Fruit fly (Drosophila melanogaster) whole organism, prepupa: ENCODE results near the gene CG32454.
A peak's percentile ranks its signal among the peaks of the same experiment; 100 is the strongest.
"Not testable (repeated sequence)": the region's sequence is repeated elsewhere in the genome, so short reads cannot be mapped to it uniquely, and the experiment has no call there.

ENCODE experiments used
- Blimp-1 ChIP-seq: fragments of 200-800 bp; sonication (Bioruptor generic); optimal IDR thresholded peaks from 3 replicates; lab custom pipeline; 2017; ENCODE audit warnings: missing biosample characterization, missing genetic modification characterization, mild to moderate bottlenecking, moderate library complexity, missing genetic modification reagents
- CG10631 ChIP-seq: fragments of 200-800 bp; sonication (Bioruptor generic); optimal IDR thresholded peaks from 2 replicates; lab custom pipeline; 2016; ENCODE audit warnings: missing biosample characterization, missing genetic modification characterization
- CG10669 ChIP-seq: fragments of 200-800 bp; sonication (Bioruptor generic); optimal IDR thresholded peaks from 3 replicates; lab custom pipeline; 2018; ENCODE audit warnings: missing biosample characterization, mild to moderate bottlenecking, missing genetic modification characterization, moderate library complexity
- CG11294 ChIP-seq: fragments of 200-800 bp; sonication (Bioruptor generic); IDR thresholded peaks from 2 replicates; pipeline ENCODE4 v1.3.6; 2022; ENCODE audit warnings: missing biosample characterization, missing genetic modification characterization
- CG11762 ChIP-seq: fragments of 200-800 bp; sonication (Bioruptor generic); optimal IDR thresholded peaks from 3 replicates; lab custom pipeline; 2016; ENCODE audit warnings: missing biosample characterization, missing genetic modification characterization; ENCODE audit not compliant: insufficient read depth
- CG15336 ChIP-seq: fragments of 200-800 bp; sonication (Bioruptor generic); IDR thresholded peaks from 2 replicates; pipeline ENCODE4 v1.3.6; 2022; ENCODE audit warnings: missing biosample characterization, missing genetic modification characterization
- CG3032 ChIP-seq: fragments of 200-800 bp; optimal IDR thresholded peaks from 2 replicates; lab custom pipeline; 2019; ENCODE audit warnings: missing biosample characterization, mild to moderate bottlenecking, missing genetic modification characterization, moderate library complexity
- CG31627 ChIP-seq: fragments of 200-800 bp; sonication (Bioruptor generic); optimal IDR thresholded peaks from 3 replicates; lab custom pipeline; 2016; ENCODE audit warnings: missing biosample characterization, missing genetic modification characterization
- CG6276 ChIP-seq: fragments of 200-800 bp; sonication (Bioruptor generic); optimal IDR thresholded peaks from 2 replicates; lab custom pipeline; 2017; ENCODE audit warnings: missing biosample characterization, mild to moderate bottlenecking, missing genetic modification characterization
- CG7368 ChIP-seq: fragments of 200-800 bp; sonication (Bioruptor generic); optimal IDR thresholded peaks from 3 replicates; lab custom pipeline; 2016; ENCODE audit warnings: missing biosample characterization, missing genetic modification characterization
- CG9139 ChIP-seq: fragments of 200-800 bp; sonication (Bioruptor generic); optimal IDR thresholded peaks from 3 replicates; lab custom pipeline; 2017; ENCODE audit warnings: missing biosample characterization, mild to moderate bottlenecking, missing genetic modification characterization
- Eip93F ChIP-seq: fragments of 200-800 bp; sonication (Bioruptor generic); optimal IDR thresholded peaks from 2 replicates; lab custom pipeline; 2016; ENCODE audit warnings: missing biosample characterization, mild to moderate bottlenecking, missing genetic modification characterization
- Ets21C ChIP-seq: fragments of 200-800 bp; sonication (Bioruptor generic); optimal IDR thresholded peaks from 3 replicates; lab custom pipeline; 2016; ENCODE audit warnings: missing biosample characterization, missing genetic modification characterization
- Gug ChIP-seq: fragments of 200-800 bp; sonication (Bioruptor generic); IDR thresholded peaks from 2 replicates; pipeline ENCODE4 v1.3.6; 2022; ENCODE audit warnings: missing biosample characterization, missing genetic modification characterization
- Hr39 ChIP-seq: fragments of 200-800 bp; sonication (Bioruptor generic); optimal IDR thresholded peaks from 2 replicates; lab custom pipeline; 2016; ENCODE audit warnings: missing biosample characterization, missing genetic modification characterization
- Hr4 ChIP-seq: fragments of 200-800 bp; sonication (Bioruptor generic); optimal IDR thresholded peaks from 3 replicates; lab custom pipeline; 2016; ENCODE audit warnings: missing biosample characterization, missing genetic modification characterization
- Met ChIP-seq: fragments of 200-800 bp; sonication (Bioruptor generic); optimal IDR thresholded peaks from 3 replicates; lab custom pipeline; 2016; ENCODE audit warnings: missing biosample characterization, missing genetic modification characterization
- Smox ChIP-seq: fragments of 200-800 bp; sonication (Bioruptor generic); optimal IDR thresholded peaks from 3 replicates; lab custom pipeline; 2016; ENCODE audit warnings: missing biosample characterization, missing genetic modification characterization
- achi ChIP-seq: fragments of 200-800 bp; sonication (Bioruptor generic); optimal IDR thresholded peaks from 3 replicates; lab custom pipeline; 2016; ENCODE audit warnings: missing biosample characterization, missing genetic modification characterization
- cyc ChIP-seq: fragments of 200-800 bp; sonication (Bioruptor generic); optimal IDR thresholded peaks from 3 replicates; lab custom pipeline; 2016; ENCODE audit warnings: missing biosample characterization, missing genetic modification characterization
- dac ChIP-seq: fragments of 200-800 bp; sonication (Bioruptor generic); optimal IDR thresholded peaks from 2 replicates; lab custom pipeline; 2017; ENCODE audit warnings: missing biosample characterization, mild to moderate bottlenecking, missing genetic modification characterization
- eg ChIP-seq: fragments of 200-800 bp; sonication (Bioruptor generic); IDR thresholded peaks from 3 replicates; pipeline ENCODE4 v1.3.6; 2022; ENCODE audit warnings: missing biosample characterization, missing genetic modification characterization
- lz ChIP-seq: fragments of 200-800 bp; sonication (Bioruptor generic); optimal IDR thresholded peaks from 3 replicates; lab custom pipeline; 2016; ENCODE audit warnings: missing biosample characterization, missing genetic modification characterization
- net ChIP-seq: fragments of 200-800 bp; sonication (Bioruptor generic); optimal IDR thresholded peaks from 3 replicates; lab custom pipeline; 2016; ENCODE audit warnings: missing biosample characterization, missing genetic modification characterization
- ss ChIP-seq, 2 experiments: fragments of 200-800 bp; sonication (Bioruptor generic); optimal IDR thresholded peaks; 2 replicates in 1 of 2; 3 replicates in 1 of 2; lab custom pipeline; 2017 to 2018; ENCODE audit warnings: mild to moderate bottlenecking in 2 of 2, missing biosample characterization in 2 of 2, missing genetic modification characterization in 2 of 2, moderate library complexity in 1 of 2
- svp ChIP-seq: fragments of 200-800 bp; sonication (Bioruptor generic); peaks from one replicate; lab custom pipeline; 2016; ENCODE audit warnings: missing biosample characterization, missing genetic modification characterization
- topi ChIP-seq: fragments of 200-800 bp; sonication (Bioruptor generic); optimal IDR thresholded peaks from 3 replicates; lab custom pipeline; 2016; ENCODE audit warnings: missing biosample characterization, missing genetic modification characterization
- vri ChIP-seq: fragments of 200-800 bp; sonication (Bioruptor generic); optimal IDR thresholded peaks from 3 replicates; lab custom pipeline; 2016; ENCODE audit warnings: missing biosample characterization, mild to moderate bottlenecking, missing genetic modification characterization

CG32454 gene

dm6 chr3L:22729466-22729865 lies at the start of gene CG32454:
Gene CG32454 (plus strand): TSS chr3L:22729766.
- TF ChIP-seq CG15336 (GFP tag; lab: Robert Waterston, UW): no peak
- TF ChIP-seq CG9139 (GFP tag; lab: Kevin White, UChicago): no peak
- no peak for TF ChIP-seq Gug (GFP tag; lab: Robert Waterston, UW)
- no peak for TF ChIP-seq achi (GFP tag; lab: Kevin White, UChicago)
- TF ChIP-seq Smox (GFP tag; lab: Kevin White, UChicago): no peak
- no peak for TF ChIP-seq topi (GFP tag; lab: Kevin White, UChicago)

- no peak for TF ChIP-seq CG7368 (GFP tag; lab: Kevin White, UChicago)
- peak; percentile 61 for TF ChIP-seq CG3032
These were observed 48.6 kb upstream of the CG32454 start for dm6 chr3L:22680932-22681331.

- no peak for TF ChIP-seq Hr4
- no peak for TF ChIP-seq CG31627 (GFP tag; lab: Kevin White, UChicago)
- TF ChIP-seq lz (GFP tag; lab: Kevin White, UChicago): no peak
These were observed 42.6 kb upstream of the CG32454 start, which contains the start of the genes CG14455 and CG14456 for dm6 chr3L:22686987-22687386. Gene CG14455 (minus strand): TSS chr3L:22687087. Gene CG14456 (plus strand): TSS chr3L:22687222.

- TF ChIP-seq CG7368 (GFP tag; lab: Kevin White, UChicago); cyc (GFP tag; lab: Kevin White, UChicago); Hr4: not testable (repeated sequence)
These were observed 37.1 kb upstream of the CG32454 start, which contains the start of gene CG14454 for dm6 chr3L:22692428-22692827. Gene CG14454 (minus strand): TSS chr3L:22692528.

dm6 chr3L:22693712-22694111 lies 35.9 kb upstream of the CG32454 start, which contains the start of the genes CG12546 and CG14453:
Gene CG12546 (minus strand): TSS chr3L:22693812.
Gene CG14453 (plus strand): TSS chr3L:22694083.
- TF ChIP-seq Hr4: no peak
- TF ChIP-seq Ets21C (GFP tag; lab: Kevin White, UChicago): no peak
- no peak for TF ChIP-seq CG11294 (GFP tag; lab: Robert Waterston, UW)

dm6 chr3L:22695653-22696052 lies 33.9 kb upstream of the CG32454 start, which contains the start of gene CG14452:
Gene CG14452 (plus strand): TSS chr3L:22695953.
- TF ChIP-seq Met (no peak), vri (GFP tag; lab: Kevin White, UChicago) (no peak), eg (no peak), ss (GFP tag; optimal IDR thresholded peaks at IDR 0.05; lab: Kevin White, UChicago) (no peak), net (GFP tag; lab: Kevin White, UChicago) (no peak), dac (GFP tag; lab: Kevin White, UChicago) (no peak), Eip93F (no peak), Hr4 (no peak), Hr39 (GFP tag; lab: Kevin White, UChicago) (no peak), CG11762 (GFP tag; lab: Kevin White, UChicago) (no peak), Blimp-1 (GFP tag; lab: Kevin White, UChicago) (no peak), CG10669 (no peak), CG7368 (GFP tag; lab: Kevin White, UChicago) (no peak)

- not testable (repeated sequence) for TF ChIP-seq svp, CG6276, CG10631 (GFP tag; lab: Kevin White, UChicago)
These were observed 32.6 kb upstream of the CG32454 start, which contains the start of gene CG32453 for dm6 chr3L:22696930-22697329. Gene CG32453 (plus strand): TSS chr3L:22697230.
